Comparison of ENCODE assay signal across 2 fruit fly cellular contexts in genomic region chrX:17091062-17091904, dm6.
TF ChIP-seq lines count a peak whose summit lies in the region.

Gene CG16700 (plus strand): TSS chrX:17091854.
Gene CG4991 (plus strand): TSS chrX:17091854.

TF ChIP-seq in whole organism, embryonic, 481 proteins besides CTCF, POLR2A, EP300 and RAD21 (continued from another document and continues in another):
- TF ChIP-seq pan (optimal IDR thresholded peaks at IDR 0.05; lab: Kevin White, UChicago) (no peak), pan (GFP tag; optimal IDR thresholded peaks at IDR 0.05 in 1 of 2, IDR thresholded peaks at IDR 0.05 in 1 of 2) (peak in 1 of 2 experiments; percentile 70), Hey (tag; optimal IDR thresholded peaks at IDR 0.05; lab: Kevin White, UChicago) (no peak), bbx (GFP tag; IDR thresholded peaks at IDR 0.05; lab: Robert Waterston, UW; ENCODE audit: partially characterized antibody) (no peak), CG11398 (GFP tag; optimal IDR thresholded peaks at IDR 0.05; lab: Kevin White, UChicago) (no peak), CG9215 (GFP tag; IDR thresholded peaks at IDR 0.05; lab: Robert Waterston, UW) (peak; percentile 82), Antp (GFP tag; optimal IDR thresholded peaks at IDR 0.05; lab: Kevin White, UChicago) (no peak), az2 (GFP tag; optimal IDR thresholded peaks at IDR 0.05; lab: Kevin White, UChicago) (peak; percentile 76), CG42726 (GFP tag; IDR thresholded peaks at IDR 0.05; lab: Robert Waterston, UW; ENCODE audit: partially characterized antibody) (no peak), da (GFP tag; optimal IDR thresholded peaks at IDR 0.05; lab: Kevin White, UChicago) (no peak), Bteb2 (GFP tag; optimal IDR thresholded peaks at IDR 0.05; lab: Kevin White, UChicago) (peak; percentile 18), peb (GFP tag; IDR thresholded peaks at IDR 0.05; lab: Robert Waterston, UW) (0 out of 2 replicates have a peak, but pooled peaks have one; percentile 44), Dip2 (GFP tag; IDR thresholded peaks at IDR 0.05; lab: Robert Waterston, UW) (no peak), Adf1 (GFP tag; IDR thresholded peaks at IDR 0.05; lab: Robert Waterston, UW) (no peak), CG9727 (GFP tag; optimal IDR thresholded peaks at IDR 0.05; lab: Kevin White, UChicago) (peak; percentile 94), NFAT (GFP tag; IDR thresholded peaks at IDR 0.05; lab: Robert Waterston, UW) (peak; percentile 67), CrebB (tag; optimal IDR thresholded peaks at IDR 0.05; lab: Kevin White, UChicago) (no peak), tx (GFP tag; optimal IDR thresholded peaks at IDR 0.05; lab: Kevin White, UChicago) (no peak), stc (GFP tag; IDR thresholded peaks at IDR 0.05; lab: Robert Waterston, UW) (peak; percentile 61), CG10147 (GFP tag; optimal IDR thresholded peaks at IDR 0.05; lab: Kevin White, UChicago) (peak; percentile 80), CG4404 (GFP tag; IDR thresholded peaks at IDR 0.05; lab: Robert Waterston, UW) (peak; percentile 71), CG8281 (tag; optimal IDR thresholded peaks at IDR 0.05; lab: Kevin White, UChicago) (peak; percentile 43), Meics (GFP tag; optimal IDR thresholded peaks at IDR 0.05; lab: Kevin White, UChicago) (peak; percentile 88), CG4424 (GFP tag; optimal IDR thresholded peaks at IDR 0.05; lab: Kevin White, UChicago) (peak; percentile 79), Bdp1 (GFP tag; optimal IDR thresholded peaks at IDR 0.05; lab: Kevin White, UChicago) (no peak), CG4328 (GFP tag; optimal IDR thresholded peaks at IDR 0.05; lab: Kevin White, UChicago) (peak; percentile 78), Ptx1 (GFP tag; IDR thresholded peaks at IDR 0.05; lab: Robert Waterston, UW) (peak; percentile 87), CG8765 (GFP tag; IDR thresholded peaks at IDR 0.05; lab: Robert Waterston, UW) (peak; percentile 67), CG10274 (GFP tag; optimal IDR thresholded peaks at IDR 0.05; lab: Kevin White, UChicago) (peak; percentile 41), CG4360 (GFP tag; IDR thresholded peaks at IDR 0.05; lab: Robert Waterston, UW) (no peak), Gug (GFP tag; IDR thresholded peaks at IDR 0.05; lab: Robert Waterston, UW) (peak; percentile 54; the same call in 2 of the 4 replicates), lola (GFP tag; optimal IDR thresholded peaks at IDR 0.05; lab: Kevin White, UChicago) (peak in 1 of 3 experiments; percentile 92), CG1602 (GFP tag; optimal IDR thresholded peaks at IDR 0.05; lab: Kevin White, UChicago) (peak; percentile 78), dm (GFP tag; optimal IDR thresholded peaks at IDR 0.05; lab: Kevin White, UChicago) (no peak), CG30431 (GFP tag; optimal IDR thresholded peaks at IDR 0.05; lab: Kevin White, UChicago) (peak; percentile 42), row (GFP tag; IDR thresholded peaks at IDR 0.05; lab: Robert Waterston, UW) (peak; percentile 83), CG12236 (GFP tag; optimal IDR thresholded peaks at IDR 0.05; lab: Kevin White, UChicago) (no peak), CG7928 (GFP tag; optimal IDR thresholded peaks at IDR 0.05; lab: Kevin White, UChicago) (no peak), CG2875 (GFP tag; optimal IDR thresholded peaks at IDR 0.05; lab: Kevin White, UChicago) (peak; percentile 54), CoRest (tag; optimal IDR thresholded peaks at IDR 0.05; lab: Kevin White, UChicago) (peak; percentile 93), CG13296 (GFP tag; optimal IDR thresholded peaks at IDR 0.05; lab: Kevin White, UChicago) (peak; percentile 82), sna (GFP tag; IDR thresholded peaks at IDR 0.05; lab: Robert Waterston, UW; ENCODE audit: partially characterized antibody) (no peak), oc (tag; optimal IDR thresholded peaks at IDR 0.05; lab: Kevin White, UChicago) (peak; percentile 38), CG10979 (tag; optimal IDR thresholded peaks at IDR 0.05; lab: Kevin White, UChicago) (peak; percentile 82), Dll (GFP tag; IDR thresholded peaks at IDR 0.05; lab: Robert Waterston, UW; ENCODE audit: partially characterized antibody) (no peak), Camta (GFP tag; optimal IDR thresholded peaks at IDR 0.05; lab: Kevin White, UChicago) (peak; percentile 36), aop (GFP tag; IDR thresholded peaks at IDR 0.05; lab: Robert Waterston, UW) (no peak), Fer2 (tag; optimal IDR thresholded peaks at IDR 0.05; lab: Kevin White, UChicago) (peak; percentile 45), Rx (GFP tag; IDR thresholded peaks at IDR 0.05; lab: Robert Waterston, UW) (peak; percentile 61), MBD-R2 (GFP tag; IDR thresholded peaks at IDR 0.05; lab: Robert Waterston, UW) (peak; percentile 24; the same call in 1 of the 2 replicates), Doc2 (GFP tag; IDR thresholded peaks at IDR 0.05; lab: Robert Waterston, UW) (no peak), CG12659 (GFP tag; optimal IDR thresholded peaks at IDR 0.05; lab: Kevin White, UChicago) (peak; percentile 87), HLHmδ (GFP tag; optimal IDR thresholded peaks at IDR 0.05; lab: Kevin White, UChicago) (no peak), nmo (GFP tag; optimal IDR thresholded peaks at IDR 0.05; lab: Kevin White, UChicago) (peak; percentile 93), HmgD (GFP tag; optimal IDR thresholded peaks at IDR 0.05; lab: Kevin White, UChicago) (no peak), kay (GFP tag; optimal IDR thresholded peaks at IDR 0.05; lab: Kevin White, UChicago) (peak; percentile 54), CG8388 (GFP tag; optimal IDR thresholded peaks at IDR 0.05; lab: Kevin White, UChicago) (peak; percentile 77), Dref (GFP tag; IDR thresholded peaks at IDR 0.05; lab: Robert Waterston, UW) (no peak), sob (GFP tag; IDR thresholded peaks at IDR 0.05; lab: Robert Waterston, UW) (peak; percentile 61), CG9932 (GFP tag; IDR thresholded peaks at IDR 0.05; lab: Robert Waterston, UW) (peak; percentile 77), tap (tag; optimal IDR thresholded peaks at IDR 0.05; lab: Kevin White, UChicago) (peak; percentile 65), CG12155 (GFP tag; optimal IDR thresholded peaks at IDR 0.05; lab: Kevin White, UChicago) (peak; percentile 66), Jarid2 (GFP tag; optimal IDR thresholded peaks at IDR 0.05; lab: Kevin White, UChicago) (peak; percentile 11), GATAe (GFP tag; conservative IDR thresholded peaks at IDR 0.05; lab: Robert Waterston, UW) (peak; percentile 30; the same call in 1 of the 2 replicates), ara (GFP tag; IDR thresholded peaks at IDR 0.05; lab: Robert Waterston, UW) (peak; percentile 76), CG12071 (GFP tag; optimal IDR thresholded peaks at IDR 0.05; lab: Kevin White, UChicago) (no peak)

TF ChIP-seq in whole organism, prepupa, 60 proteins besides CTCF, POLR2A, EP300 and RAD21 (continued from another document):
- TF ChIP-seq dac (GFP tag; optimal IDR thresholded peaks at IDR 0.05; lab: Kevin White, UChicago) (no peak), CG16779 (tag; optimal IDR thresholded peaks at IDR 0.05; lab: Kevin White, UChicago) (peak; percentile 22), vri (GFP tag; optimal IDR thresholded peaks at IDR 0.05; lab: Kevin White, UChicago) (no peak), CG8319 (GFP tag; optimal IDR thresholded peaks at IDR 0.05; lab: Kevin White, UChicago) (peak; percentile 57), CG10669 (GFP tag; optimal IDR thresholded peaks at IDR 0.05; lab: Kevin White, UChicago) (peak; percentile 34), cyc (GFP tag; optimal IDR thresholded peaks at IDR 0.05; lab: Kevin White, UChicago) (peak; percentile 64), Hr4 (GFP tag; optimal IDR thresholded peaks at IDR 0.05; lab: Kevin White, UChicago) (peak; percentile 63), CG8632 (GFP tag; optimal IDR thresholded peaks at IDR 0.05; lab: Kevin White, UChicago) (peak; percentile 84), Gug (GFP tag; IDR thresholded peaks at IDR 0.05; lab: Robert Waterston, UW) (peak; percentile 45; the same call in 1 of the 2 replicates), achi (GFP tag; optimal IDR thresholded peaks at IDR 0.05; lab: Kevin White, UChicago) (peak; percentile 70), fd59A (GFP tag; optimal IDR thresholded peaks at IDR 0.05; lab: Kevin White, UChicago) (no peak), OdsH (GFP tag; optimal IDR thresholded peaks at IDR 0.05; lab: Kevin White, UChicago) (peak; percentile 77), Ets96B (tag; optimal IDR thresholded peaks at IDR 0.05; lab: Kevin White, UChicago) (peak; percentile 65), dsx (GFP tag; optimal IDR thresholded peaks at IDR 0.05; lab: Kevin White, UChicago; ENCODE audit: poor library complexity, severe bottlenecking) (peak; percentile 66), CG8119 (GFP tag; IDR thresholded peaks at IDR 0.05; lab: Robert Waterston, UW) (peak; percentile 79), topi (GFP tag; optimal IDR thresholded peaks at IDR 0.05; lab: Kevin White, UChicago) (peak; percentile 70), CG6854 (GFP tag; optimal IDR thresholded peaks at IDR 0.05; lab: Kevin White, UChicago) (no peak), CG11902 (GFP tag; optimal IDR thresholded peaks at IDR 0.05; lab: Kevin White, UChicago) (peak; percentile 58), Smox (GFP tag; optimal IDR thresholded peaks at IDR 0.05; lab: Kevin White, UChicago) (peak; percentile 74), CG1621 (tag; optimal IDR thresholded peaks at IDR 0.05; lab: Kevin White, UChicago) (no peak), CG6808 (GFP tag; optimal IDR thresholded peaks at IDR 0.05; lab: Kevin White, UChicago) (peak; percentile 63), Sox102F (GFP tag; optimal IDR thresholded peaks at IDR 0.05; lab: Kevin White, UChicago) (peak; percentile 17), Hr38 (GFP tag; optimal IDR thresholded peaks at IDR 0.05; lab: Kevin White, UChicago) (no peak), CG3032 (tag; optimal IDR thresholded peaks at IDR 0.05; lab: Kevin White, UChicago) (peak; percentile 71), Sox14 (GFP tag; optimal IDR thresholded peaks at IDR 0.05; lab: Kevin White, UChicago) (peak; percentile 42), CG34406 (GFP tag; optimal IDR thresholded peaks at IDR 0.05; lab: Kevin White, UChicago) (peak; percentile 79), fkh (GFP tag; optimal IDR thresholded peaks at IDR 0.05; lab: Kevin White, UChicago) (peak; percentile 38), Blimp-1 (GFP tag; optimal IDR thresholded peaks at IDR 0.05; lab: Kevin White, UChicago) (peak; percentile 60), Hr39 (GFP tag; optimal IDR thresholded peaks at IDR 0.05; lab: Kevin White, UChicago) (peak; percentile 10), CG4318 (GFP tag; optimal IDR thresholded peaks at IDR 0.05; lab: Kevin White, UChicago) (peak; percentile 75), CG7368 (GFP tag; optimal IDR thresholded peaks at IDR 0.05; lab: Kevin White, UChicago) (peak; percentile 46), Eip93F (GFP tag; optimal IDR thresholded peaks at IDR 0.05; lab: Kevin White, UChicago) (no peak), Sox15 (GFP tag; optimal IDR thresholded peaks at IDR 0.05; lab: Kevin White, UChicago) (peak; percentile 63), Met (GFP tag; optimal IDR thresholded peaks at IDR 0.05; lab: Kevin White, UChicago) (peak; percentile 70), CG9139 (GFP tag; optimal IDR thresholded peaks at IDR 0.05; lab: Kevin White, UChicago) (peak; percentile 0), CG6792 (GFP tag; optimal IDR thresholded peaks at IDR 0.05; lab: Kevin White, UChicago) (peak; percentile 71), net (GFP tag; optimal IDR thresholded peaks at IDR 0.05; lab: Kevin White, UChicago) (peak; percentile 71), eg (GFP tag; IDR thresholded peaks at IDR 0.05; lab: Robert Waterston, UW) (peak; percentile 73), CG11762 (GFP tag; optimal IDR thresholded peaks at IDR 0.05; lab: Kevin White, UChicago; ENCODE audit: insufficient read depth) (peak; percentile 31)
TF ChIP-seq in whole organism, prepupa: peak in this region for 52.
